Fruit fly (Drosophila melanogaster): ENCODE results near the gene CG9500.

Gene CG9500

dm6 chr2L:6308651-6309050, 49.5 kb downstream of the CG9500 start, which contains the start of the genes CG43922 and CG13984:
Gene CG43922, minus strand, starts transcription at chr2L:6308751.
Gene CG13984, plus strand, starts transcription at chr2L:6308819.
- TF ChIP-seq Abd-B (GFP tag; optimal IDR thresholded peaks at IDR 0.05): no peak
- no peak for TF ChIP-seq Jra (GFP tag; optimal IDR thresholded peaks at IDR 0.05)
- TF ChIP-seq Hr83 (GFP tag; optimal IDR thresholded peaks at IDR 0.05; ENCODE audit: poor library complexity, severe bottlenecking): no peak
- no peak for TF ChIP-seq CG9705 (GFP tag; optimal IDR thresholded peaks at IDR 0.05)
- TF ChIP-seq Hr78 (GFP tag; optimal IDR thresholded peaks at IDR 0.05): no peak
